Worm (Caenorhabditis elegans): ENCODE results near the gene C49C3.11.
A peak's percentile ranks its signal among the peaks of the same experiment; 100 is the strongest.

C49C3.11 gene

DNA sequence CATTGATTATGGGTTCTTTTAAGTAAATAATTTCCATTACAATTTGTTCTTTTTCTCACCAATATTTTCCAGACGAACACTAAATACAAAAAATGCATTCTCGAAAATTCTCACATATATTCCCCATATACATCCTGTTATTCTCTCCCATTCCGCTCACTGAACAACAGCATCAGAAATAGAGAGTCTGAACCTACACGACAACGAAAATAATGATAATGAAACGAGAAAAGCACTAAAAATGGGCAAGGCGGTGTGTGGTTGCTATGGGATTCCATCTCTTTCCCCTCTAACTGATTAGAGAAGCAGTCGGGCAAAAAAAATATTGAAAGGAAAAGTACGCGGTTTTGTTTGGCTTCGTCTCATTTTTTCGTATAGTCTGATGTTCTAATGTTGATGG is 39.5 kb downstream of the C49C3.11 start, which contains the start of gene C30H6.12:
C30H6.12 (plus strand) TSS at position 301 of the 400 bp plus-strand sequence.
- TF ChIP-seq sem-2 (GFP tag; optimal IDR thresholded peaks at IDR 0.05) (no peak), elt-1 (tag; optimal IDR thresholded peaks at IDR 0.05; ENCODE audit: borderline replicate concordance, insufficient read depth) (no peak), unc-120 (tag; optimal IDR thresholded peaks at IDR 0.05; ENCODE audit: poor library complexity, severe bottlenecking) (no peak)

DNA sequence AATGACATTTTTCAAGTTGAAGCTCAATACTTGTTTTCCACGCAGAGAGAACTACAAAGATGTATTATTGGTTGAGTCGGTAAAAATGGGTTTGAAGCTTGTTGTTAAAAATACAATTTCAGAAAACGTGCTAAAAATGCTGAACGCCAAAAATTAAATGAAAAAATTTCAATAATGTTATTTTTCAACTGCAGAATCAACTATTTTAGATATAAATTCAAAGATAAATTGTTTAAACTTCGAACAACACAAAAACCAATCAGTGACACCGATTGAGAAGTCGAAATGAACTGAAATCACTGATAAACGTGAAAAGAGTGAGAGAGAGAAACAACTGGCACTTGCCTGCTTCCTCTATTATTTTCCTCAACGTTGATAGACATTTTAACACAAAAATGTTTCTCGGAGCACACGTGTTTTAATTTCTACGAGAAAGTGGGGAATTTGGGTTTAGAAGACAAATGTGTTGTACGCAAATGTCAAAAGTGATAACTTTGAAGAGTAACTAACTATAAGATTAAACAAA is 43.9 kb downstream of the C49C3.11 start, which contains the start of gene T02D1.8:
T02D1.8 (minus strand) TSS at position 51 of the 526 bp plus-strand sequence.
- TF ChIP-seq hlh-1 (tag; optimal IDR thresholded peaks at IDR 0.05), result peak; percentile 25
- no peak for TF ChIP-seq elt-1 (tag; optimal IDR thresholded peaks at IDR 0.05; ENCODE audit: borderline replicate concordance, insufficient read depth)
- TF ChIP-seq cnd-1 (tag; optimal IDR thresholded peaks at IDR 0.05), result no peak

All from whole organism, mixed stage, embryonic.